Worm (Caenorhabditis elegans): ENCODE data around the gene C27A7.6.

Gene C27A7.6

ce11 chrV:12113726-12114125 is 16.9 kb downstream of the C27A7.6 start:
- TF ChIP-seq bed-3 (GFP tag; optimal IDR thresholded peaks at IDR 0.05), result no peak
- no peak for TF ChIP-seq nhr-12 (tag; optimal IDR thresholded peaks at IDR 0.05)
- TF ChIP-seq nhr-76 (tag; optimal IDR thresholded peaks at IDR 0.05), result no peak
- no peak for TF ChIP-seq hlh-1 (tag; optimal IDR thresholded peaks at IDR 0.05)
- TF ChIP-seq elt-3 (tag; optimal IDR thresholded peaks at IDR 0.05), result no peak
- no peak for TF ChIP-seq lsy-2 (tag; optimal IDR thresholded peaks at IDR 0.05)
- TF ChIP-seq cnd-1 (tag; optimal IDR thresholded peaks at IDR 0.05), result no peak
- TF ChIP-seq ces-1 (GFP tag; optimal IDR thresholded peaks at IDR 0.05), result no peak
- no peak for TF ChIP-seq pha-4 (tag; optimal IDR thresholded peaks at IDR 0.05)
- no peak for TF ChIP-seq unc-62 (GFP tag; optimal IDR thresholded peaks at IDR 0.05)
- TF ChIP-seq nhr-237 (tag; optimal IDR thresholded peaks at IDR 0.05), result no peak
- TF ChIP-seq flh-1 (GFP tag; optimal IDR thresholded peaks at IDR 0.05), result no peak
- no peak for TF ChIP-seq unc-120 (tag; optimal IDR thresholded peaks at IDR 0.05; ENCODE audit: poor library complexity, severe bottlenecking)
- no peak for TF ChIP-seq nhr-28 (tag; optimal IDR thresholded peaks at IDR 0.05)

- TF ChIP-seq zip-8 (tag; optimal IDR thresholded peaks at IDR 0.05) (peak; percentile 47), nhr-12 (tag; optimal IDR thresholded peaks at IDR 0.05) (no peak), ceh-83 (GFP tag; optimal IDR thresholded peaks at IDR 0.05) (no peak), ztf-11 (tag; optimal IDR thresholded peaks at IDR 0.05) (no peak), drap-1 (GFP tag; optimal IDR thresholded peaks at IDR 0.05) (no peak), tbx-8 (GFP tag; optimal IDR thresholded peaks at IDR 0.05) (no peak)
These were observed 19.1 kb downstream of the C27A7.6 start, which contains the start of gene lhpp-1 for ce11 chrV:12111452-12111851. Gene lhpp-1 (minus strand): TSS chrV:12111805.

DNA sequence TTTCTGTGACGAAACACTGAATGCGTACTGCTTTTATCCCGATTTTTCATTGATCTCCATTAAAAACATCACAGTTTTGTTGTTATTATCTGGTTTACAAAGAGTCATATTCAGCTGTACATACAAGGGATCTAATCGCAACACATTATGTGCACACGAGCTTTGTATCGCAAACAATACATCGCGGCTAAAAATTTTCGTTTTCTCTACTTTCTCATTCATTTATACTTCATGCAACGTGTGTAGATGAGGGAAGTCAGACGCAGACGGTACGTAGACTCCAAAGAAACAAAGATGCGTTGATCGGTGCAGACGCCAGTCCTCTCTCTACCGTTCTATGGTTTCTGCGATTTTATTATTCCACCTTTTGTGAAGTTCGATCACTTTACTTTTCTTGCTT is 23.7 kb downstream of the C27A7.6 start, which contains the start of gene nhr-136:
nhr-136 (plus strand) TSS at position 301 of the 400 bp plus-strand sequence.
- TF ChIP-seq ces-1 (GFP tag; optimal IDR thresholded peaks at IDR 0.05) (no peak), cnd-1 (tag; optimal IDR thresholded peaks at IDR 0.05) (no peak), zip-8 (tag; optimal IDR thresholded peaks at IDR 0.05) (no peak), M03D4.4 (tag; optimal IDR thresholded peaks at IDR 0.05) (no peak), elt-3 (tag; optimal IDR thresholded peaks at IDR 0.05) (no peak), ham-2 (GFP tag; optimal IDR thresholded peaks at IDR 0.05) (peak; percentile 9), lin-13 (tag; optimal IDR thresholded peaks at IDR 0.05) (no peak)

DNA sequence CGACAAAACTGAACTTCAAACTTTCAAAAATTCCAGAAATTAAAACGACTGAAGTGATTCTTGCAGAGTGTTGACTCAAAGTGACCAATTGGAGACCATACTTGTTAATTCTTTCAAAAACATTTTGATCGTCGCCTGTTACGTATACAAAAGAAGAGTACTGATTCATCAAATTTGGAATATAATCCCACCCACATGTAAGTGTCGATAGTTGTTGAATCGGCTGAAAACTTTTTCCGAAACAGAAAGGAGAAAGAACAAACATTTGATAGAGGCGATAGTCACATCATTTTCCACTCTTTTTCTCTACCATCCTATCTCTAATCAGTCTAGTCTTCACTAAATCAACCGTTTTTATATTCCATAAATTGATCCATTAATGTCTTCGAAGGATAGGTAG is 26.7 kb downstream of the C27A7.6 start, which contains the start of gene nhr-153:
nhr-153 (plus strand) TSS at position 301 of the 400 bp plus-strand sequence.
- no peak for TF ChIP-seq drap-1 (GFP tag; optimal IDR thresholded peaks at IDR 0.05)
- TF ChIP-seq mep-1 (tag; optimal IDR thresholded peaks at IDR 0.05), result no peak
- TF ChIP-seq zip-8 (tag; optimal IDR thresholded peaks at IDR 0.05), result no peak
- TF ChIP-seq unc-39 (tag; optimal IDR thresholded peaks at IDR 0.05), result no peak
- no peak for TF ChIP-seq ces-1 (GFP tag; optimal IDR thresholded peaks at IDR 0.05)
- TF ChIP-seq sem-2 (GFP tag; optimal IDR thresholded peaks at IDR 0.05), result no peak
- no peak for TF ChIP-seq blmp-1 (tag; optimal IDR thresholded peaks at IDR 0.05)
- TF ChIP-seq ceh-39 (tag; optimal IDR thresholded peaks at IDR 0.05), result no peak
- no peak for TF ChIP-seq unc-120 (tag; optimal IDR thresholded peaks at IDR 0.05; ENCODE audit: poor library complexity, severe bottlenecking)
- TF ChIP-seq lsy-2 (tag; optimal IDR thresholded peaks at IDR 0.05), result no peak
- TF ChIP-seq nhr-237 (tag; optimal IDR thresholded peaks at IDR 0.05), result no peak
- no peak for TF ChIP-seq nhr-76 (tag; optimal IDR thresholded peaks at IDR 0.05)
- no peak for TF ChIP-seq nhr-28 (tag; optimal IDR thresholded peaks at IDR 0.05)

- TF ChIP-seq ceh-43 (GFP tag; optimal IDR thresholded peaks at IDR 0.05) (no peak), tbx-8 (GFP tag; optimal IDR thresholded peaks at IDR 0.05) (no peak), ces-1 (GFP tag; optimal IDR thresholded peaks at IDR 0.05) (no peak), nhr-237 (tag; optimal IDR thresholded peaks at IDR 0.05) (peak; percentile 27), bed-3 (GFP tag; optimal IDR thresholded peaks at IDR 0.05) (no peak), mls-2 (tag; optimal IDR thresholded peaks at IDR 0.05) (no peak)
These were observed 29.7 kb downstream of the C27A7.6 start, which contains the start of gene nhr-154 for ce11 chrV:12100794-12101343. Gene nhr-154 (plus strand): TSS chrV:12101293.

- no peak for TF ChIP-seq elt-1 (tag; optimal IDR thresholded peaks at IDR 0.05; ENCODE audit: borderline replicate concordance, insufficient read depth)
- TF ChIP-seq ham-2 (GFP tag; optimal IDR thresholded peaks at IDR 0.05), result no peak
- TF ChIP-seq ces-1 (GFP tag; optimal IDR thresholded peaks at IDR 0.05), result no peak
- TF ChIP-seq nhr-12 (tag; optimal IDR thresholded peaks at IDR 0.05), result no peak
- no peak for TF ChIP-seq mep-1 (tag; optimal IDR thresholded peaks at IDR 0.05)
- no peak for TF ChIP-seq mab-5 (tag; optimal IDR thresholded peaks at IDR 0.05)
- no peak for TF ChIP-seq hlh-1 (tag; optimal IDR thresholded peaks at IDR 0.05)
- TF ChIP-seq ceh-43 (GFP tag; optimal IDR thresholded peaks at IDR 0.05), result no peak
These were observed 32.5 kb downstream of the C27A7.6 start, which contains the start of gene nhr-209 for ce11 chrV:12098123-12098522. Gene nhr-209 (plus strand): TSS chrV:12098149.

All from whole organism, mixed stage, embryonic.